Fruit fly (Drosophila melanogaster) whole organism, embryonic: Measurements from ENCODE around the gene ENGase.

ENCODE experiments used
- Blimp-1 ChIP-seq: fragments of 200-800 bp; sonication (Bioruptor generic); optimal IDR thresholded peaks from 3 replicates; lab custom pipeline; 2018; ENCODE audit warnings: missing biosample characterization, missing genetic modification characterization, mild to moderate bottlenecking, moderate library complexity, missing genetic modification reagents
- CG10274 ChIP-seq: fragments of 200-800 bp; sonication (Bioruptor generic); optimal IDR thresholded peaks from 3 replicates; lab custom pipeline; 2017; ENCODE audit warnings: missing biosample characterization, mild to moderate bottlenecking, missing genetic modification characterization
- CG11504 ChIP-seq: fragments of 200-800 bp; sonication (Bioruptor generic); optimal IDR thresholded peaks from 3 replicates; lab custom pipeline; 2019; ENCODE audit warnings: missing biosample characterization, mild to moderate bottlenecking, missing genetic modification characterization, moderate library complexity
- CG12391 ChIP-seq: fragments of 200-800 bp; sonication (Bioruptor generic); optimal IDR thresholded peaks from 3 replicates; lab custom pipeline; 2018; ENCODE audit warnings: missing biosample characterization, mild to moderate bottlenecking, missing genetic modification characterization, moderate library complexity
- CG13775 ChIP-seq: fragments of 200-800 bp; sonication (Bioruptor generic); optimal IDR thresholded peaks from 3 replicates; lab custom pipeline; 2017; ENCODE audit warnings: missing biosample characterization, mild to moderate bottlenecking, missing genetic modification characterization
- CG1602 ChIP-seq: fragments of 200-800 bp; sonication (Bioruptor generic); optimal IDR thresholded peaks from 3 replicates; lab custom pipeline; 2016; ENCODE audit warnings: missing biosample characterization, missing genetic modification characterization
- CG17361 ChIP-seq: fragments of 200-800 bp; sonication (Bioruptor generic); IDR thresholded peaks from 3 replicates; pipeline ENCODE4 v1.3.6; 2022; ENCODE audit warnings: missing biosample characterization, missing genetic modification characterization
- CG17829 ChIP-seq: fragments of 200-800 bp; optimal IDR thresholded peaks from 2 replicates; lab custom pipeline; 2019; ENCODE audit warnings: missing biosample characterization, mild to moderate bottlenecking, missing genetic modification characterization, moderate library complexity
- CG18262 ChIP-seq: fragments of 200-800 bp; optimal IDR thresholded peaks from 3 replicates; lab custom pipeline; 2019; ENCODE audit warnings: missing biosample characterization, mild to moderate bottlenecking, missing genetic modification characterization, moderate library complexity
- CG1832 ChIP-seq: fragments of 200-800 bp; sonication (Bioruptor generic); optimal IDR thresholded peaks from 2 replicates; lab custom pipeline; 2017; ENCODE audit warnings: missing biosample characterization, mild to moderate bottlenecking, missing genetic modification characterization, inconsistent platforms
- CG2678 ChIP-seq: fragments of 200-800 bp; sonication (Bioruptor generic); optimal IDR thresholded peaks from 3 replicates; lab custom pipeline; 2019; ENCODE audit warnings: missing biosample characterization, mild to moderate bottlenecking, missing genetic modification characterization, moderate library complexity
- CG2712 ChIP-seq: fragments of 200-800 bp; optimal IDR thresholded peaks from 3 replicates; lab custom pipeline; 2019; ENCODE audit warnings: missing biosample characterization, mild to moderate bottlenecking, missing genetic modification characterization, moderate library complexity
- CG30431 ChIP-seq: fragments of 200-800 bp; sonication (Bioruptor generic); optimal IDR thresholded peaks from 2 replicates; lab custom pipeline; 2017; ENCODE audit warnings: missing biosample characterization, missing genetic modification characterization
- CG33557 ChIP-seq: fragments of 200-800 bp; sonication (Bioruptor generic); optimal IDR thresholded peaks from 2 replicates; lab custom pipeline; 2019; ENCODE audit warnings: missing biosample characterization, mild to moderate bottlenecking, missing genetic modification characterization, moderate library complexity
- CG4404 ChIP-seq: fragments of 200-800 bp; sonication (Bioruptor generic); IDR thresholded peaks from 2 replicates; pipeline ENCODE4 v1.3.6; 2022; ENCODE audit warnings: missing biosample characterization, missing genetic modification characterization
- CG6689 ChIP-seq: fragments of 200-800 bp; sonication (Bioruptor generic); IDR thresholded peaks from 2 replicates; pipeline ENCODE4 v1.3.6; 2022; ENCODE audit warnings: missing biosample characterization, missing genetic modification characterization
- CG8359 ChIP-seq: fragments of 200-800 bp; sonication (Bioruptor generic); optimal IDR thresholded peaks from 2 replicates; lab custom pipeline; 2017; ENCODE audit warnings: missing biosample characterization, mild to moderate bottlenecking, missing genetic modification characterization, borderline replicate concordance
- CG8388 ChIP-seq: fragments of 200-800 bp; sonication (Bioruptor generic); optimal IDR thresholded peaks from 2 replicates; lab custom pipeline; 2019; ENCODE audit warnings: missing biosample characterization, mild to moderate bottlenecking, missing genetic modification characterization, moderate library complexity
- CG9932 ChIP-seq: fragments of 200-800 bp; sonication (Bioruptor generic); IDR thresholded peaks from 2 replicates; pipeline ENCODE4 v1.3.6; 2022; ENCODE audit warnings: missing biosample characterization, missing genetic modification characterization
- D19B ChIP-seq: fragments of 200-800 bp; sonication (Bioruptor generic); optimal IDR thresholded peaks from 2 replicates; lab custom pipeline; 2017; ENCODE audit warnings: missing biosample characterization, mild to moderate bottlenecking, missing genetic modification characterization
- Drgx ChIP-seq: fragments of 200-800 bp; sonication (Bioruptor generic); IDR thresholded peaks from 2 replicates; pipeline ENCODE4 v1.3.6; 2022; ENCODE audit warnings: missing biosample characterization, missing genetic modification characterization
- Hr3 ChIP-seq: fragments of 200-800 bp; sonication (Bioruptor generic); optimal IDR thresholded peaks from 3 replicates; lab custom pipeline; 2016; ENCODE audit warnings: missing biosample characterization, missing genetic modification characterization
- Mad ChIP-seq: fragments of 200-800 bp; sonication (Bioruptor generic); optimal IDR thresholded peaks from 2 replicates; lab custom pipeline; 2016; ENCODE audit warnings: missing biosample characterization, missing genetic modification characterization
- Oli ChIP-seq: fragments of 200-800 bp; sonication (Bioruptor generic); optimal IDR thresholded peaks from 2 replicates; lab custom pipeline; 2018; ENCODE audit warnings: missing biosample characterization, mild to moderate bottlenecking, missing genetic modification characterization, moderate library complexity
- Ptx1 ChIP-seq: fragments of 200-800 bp; sonication (Bioruptor generic); IDR thresholded peaks from 2 replicates; pipeline ENCODE4 v1.3.6; 2022; ENCODE audit warnings: missing biosample characterization, missing genetic modification characterization
- Sox102F ChIP-seq: fragments of 200-800 bp; sonication (Bioruptor generic); optimal IDR thresholded peaks from 2 replicates; lab custom pipeline; 2018; ENCODE audit warnings: missing biosample characterization, mild to moderate bottlenecking, missing genetic modification characterization, moderate library complexity
- Spps ChIP-seq: fragments of 200-800 bp; sonication (Bioruptor generic); optimal IDR thresholded peaks from 2 replicates; lab custom pipeline; 2018; ENCODE audit warnings: missing biosample characterization, mild to moderate bottlenecking, missing genetic modification characterization
- Ssrp ChIP-seq: fragments of 200-800 bp; sonication (Bioruptor generic); optimal IDR thresholded peaks from 2 replicates; lab custom pipeline; 2018; ENCODE audit warnings: missing biosample characterization, mild to moderate bottlenecking, missing genetic modification characterization, moderate library complexity
- Xrp1 ChIP-seq: fragments of 200-800 bp; sonication (Bioruptor generic); IDR thresholded peaks from 2 replicates; pipeline ENCODE4 v1.3.6; 2022; ENCODE audit warnings: missing biosample characterization, missing genetic modification characterization
- bigmax ChIP-seq: fragments of 200-800 bp; sonication (Bioruptor generic); optimal IDR thresholded peaks from 2 replicates; lab custom pipeline; 2018; ENCODE audit warnings: missing biosample characterization, mild to moderate bottlenecking, missing genetic modification characterization
- bsh ChIP-seq, 2 experiments: fragments of 200-800 bp; sonication (Bioruptor generic); optimal IDR thresholded peaks; 2 replicates each; lab custom pipeline; 2017 to 2018; ENCODE audit warnings: mild to moderate bottlenecking in 2 of 2, missing biosample characterization in 2 of 2, missing genetic modification characterization in 2 of 2, moderate library complexity in 1 of 2
- chinmo ChIP-seq: fragments of 200-800 bp; sonication (Bioruptor generic); IDR thresholded peaks from 4 replicates; pipeline ENCODE4 v1.3.6; 2022; ENCODE audit warnings: missing biosample characterization, missing genetic modification characterization; ENCODE audit not compliant: partially characterized antibody
- croc ChIP-seq: fragments of 200-800 bp; sonication (Bioruptor generic); conservative IDR thresholded peaks from 3 replicates; pipeline ENCODE4 v1.3.6; 2022; ENCODE audit warnings: missing biosample characterization, missing genetic modification characterization
- crp ChIP-seq, 2 experiments: fragments of 200-800 bp; sonication (Bioruptor generic); optimal IDR thresholded peaks; 2 replicates in 1 of 2; 3 replicates in 1 of 2; lab custom pipeline; 2017; ENCODE audit warnings: missing biosample characterization in 2 of 2, missing genetic modification characterization in 2 of 2, mild to moderate bottlenecking in 1 of 2, moderate library complexity in 1 of 2
- dmrt11E ChIP-seq: fragments of 200-800 bp; sonication (Bioruptor generic); optimal IDR thresholded peaks from 3 replicates; lab custom pipeline; 2018; ENCODE audit warnings: missing biosample characterization, mild to moderate bottlenecking, missing genetic modification characterization, moderate library complexity
- dmrt99B ChIP-seq: fragments of 200-800 bp; sonication (Bioruptor generic); optimal IDR thresholded peaks from 2 replicates; lab custom pipeline; 2018; ENCODE audit warnings: missing biosample characterization, mild to moderate bottlenecking, missing genetic modification characterization, moderate library complexity
- fu2 ChIP-seq: fragments of 200-800 bp; sonication (Bioruptor generic); optimal IDR thresholded peaks from 2 replicates; lab custom pipeline; 2016; ENCODE audit warnings: missing biosample characterization, missing genetic modification characterization
- grau ChIP-seq: fragments of 200-800 bp; optimal IDR thresholded peaks from 3 replicates; lab custom pipeline; 2019; ENCODE audit warnings: missing biosample characterization, mild to moderate bottlenecking, missing genetic modification characterization, moderate library complexity
- gsb-n ChIP-seq: fragments of 200-800 bp; sonication (Bioruptor generic); optimal IDR thresholded peaks from 3 replicates; lab custom pipeline; 2018; ENCODE audit warnings: missing biosample characterization, mild to moderate bottlenecking, missing genetic modification characterization
- lola ChIP-seq, 3 experiments: fragments of >200 bp in 2 of 3; fragments of 200-800 bp in 1 of 3; sonication (Bioruptor generic) in 1 of 3; optimal IDR thresholded peaks; 2 replicates each; lab custom pipeline; 2017 to 2019; ENCODE audit warnings: missing biosample characterization in 3 of 3, missing genetic modification characterization in 3 of 3, mild to moderate bottlenecking in 1 of 3, moderate library complexity in 1 of 3
- oc ChIP-seq: fragments of 200-800 bp; sonication (Bioruptor generic); optimal IDR thresholded peaks from 2 replicates; lab custom pipeline; 2018; ENCODE audit warnings: missing biosample characterization, mild to moderate bottlenecking, missing genetic modification characterization, moderate library complexity
- pan ChIP-seq, 4 experiments: fragments of >200 bp in 3 of 4; fragments of 200-800 bp in 1 of 4; sonication (Bioruptor generic) in 1 of 4; optimal IDR thresholded peaks in 3 of 4; IDR thresholded peaks in 1 of 4; 2 replicates each; pipeline versions ENCODE4 v1.3.6 to Lab custom; 2017 to 2022; ENCODE audit warnings: missing biosample characterization in 2 of 4, missing genetic modification characterization in 2 of 4, mixed read lengths in 1 of 4
- pb ChIP-seq: fragments of 200-800 bp; sonication (Bioruptor generic); optimal IDR thresholded peaks from 3 replicates; lab custom pipeline; 2016; ENCODE audit warnings: missing biosample characterization, missing genetic modification characterization
- pita ChIP-seq: fragments of 200-800 bp; sonication (Bioruptor generic); optimal IDR thresholded peaks from 2 replicates; lab custom pipeline; 2017; ENCODE audit warnings: missing biosample characterization, mild to moderate bottlenecking, missing genetic modification characterization
- prd ChIP-seq, 3 experiments: fragments of >200 bp in 2 of 3; fragments of 200-800 bp in 1 of 3; sonication (Bioruptor generic) in 1 of 3; optimal IDR thresholded peaks in 2 of 3; IDR thresholded peaks in 1 of 3; 2 replicates in 2 of 3; 3 replicates in 1 of 3; pipeline versions ENCODE4 v1.3.6 to Lab custom; 2017 to 2022; ENCODE audit warnings: missing biosample characterization in 1 of 3, missing genetic modification characterization in 1 of 3
- trh ChIP-seq: fragments of 200-800 bp; sonication (Bioruptor generic); optimal IDR thresholded peaks from 2 replicates; lab custom pipeline; 2016; ENCODE audit warnings: missing biosample characterization, missing genetic modification characterization
- unpg ChIP-seq: fragments of 200-800 bp; sonication (Bioruptor generic); optimal IDR thresholded peaks from 3 replicates; lab custom pipeline; 2018; ENCODE audit warnings: missing biosample characterization, mild to moderate bottlenecking, missing genetic modification characterization, moderate library complexity

Gene ENGase

DNA sequence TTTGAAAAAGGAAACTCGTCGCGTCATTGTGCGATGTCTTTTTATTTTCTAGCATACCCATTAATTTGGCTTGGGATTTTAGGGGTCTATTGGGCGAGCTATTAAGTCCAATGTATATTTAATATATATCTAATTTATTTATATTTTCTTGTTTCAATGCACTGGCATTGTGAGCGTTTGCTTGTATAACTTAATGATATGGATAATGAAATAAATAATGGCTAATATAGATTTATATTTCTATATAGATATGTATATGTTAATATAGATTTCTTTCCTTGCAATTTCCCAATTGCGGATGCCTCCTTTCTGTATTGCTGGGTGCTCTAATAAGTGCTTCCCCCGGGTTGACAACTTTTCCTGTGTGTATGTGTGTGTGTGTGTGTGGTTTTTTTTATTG, 48.2 kb downstream of the ENGase start (continued):
- no peak for TF ChIP-seq pb (GFP tag; lab: Kevin White, UChicago)
- peak; percentile 2 for TF ChIP-seq oc
- peak; percentile 21 for TF ChIP-seq D19B
- peak; percentile 51 for TF ChIP-seq grau (tag; lab: Kevin White, UChicago)
- TF ChIP-seq chinmo: no peak
- peak; percentile 46 for TF ChIP-seq CG2678
- TF ChIP-seq pita (GFP tag; lab: Kevin White, UChicago): no peak
- peak; percentile 77 for TF ChIP-seq CG18262 (tag; lab: Kevin White, UChicago)
- TF ChIP-seq CG17361 (GFP tag; lab: Robert Waterston, UW): peak; percentile 80
- 0 out of 2 replicates have a peak, but pooled peaks have one; percentile 24 for TF ChIP-seq CG6689 (GFP tag; lab: Robert Waterston, UW)
- TF ChIP-seq unpg (GFP tag; lab: Kevin White, UChicago): peak; percentile 32
- TF ChIP-seq Hr3 (GFP tag; lab: Kevin White, UChicago): peak; percentile 10
- TF ChIP-seq CG8388: peak; percentile 48
- peak; percentile 38 to 66 for TF ChIP-seq bsh (GFP tag; optimal IDR thresholded peaks at IDR 0.05; lab: Kevin White, UChicago)
- TF ChIP-seq CG4404 (GFP tag; lab: Robert Waterston, UW): 0 out of 2 replicates have a peak, but pooled peaks have one; percentile 29
- no peak for TF ChIP-seq bigmax (GFP tag; lab: Kevin White, UChicago)
- TF ChIP-seq Ptx1: 0 out of 2 replicates have a peak, but pooled peaks have one; percentile 8
- TF ChIP-seq croc (GFP tag; lab: Robert Waterston, UW): peak; percentile 45; the same call in 2 of the 3 replicates
- peak; percentile 82 for TF ChIP-seq dmrt11E (tag; lab: Kevin White, UChicago)
- no peak for TF ChIP-seq CG1832 (GFP tag; lab: Kevin White, UChicago)
- peak; percentile 54; the same call in 1 of the 2 replicates for TF ChIP-seq Xrp1 (GFP tag; lab: Robert Waterston, UW)
- TF ChIP-seq prd (optimal IDR thresholded peaks at IDR 0.05; lab: Kevin White, UChicago): no peak
- TF ChIP-seq prd (GFP tag; IDR thresholded peaks at IDR 0.05; lab: Robert Waterston, UW): peak; percentile 10; the same call in 1 of the 3 replicates
- TF ChIP-seq gsb-n: peak; percentile 34
- peak; percentile 49 for TF ChIP-seq Ssrp (tag; lab: Kevin White, UChicago)
- TF ChIP-seq CG9932 (GFP tag; lab: Robert Waterston, UW): no peak
- no peak for TF ChIP-seq Drgx
- TF ChIP-seq Blimp-1 (GFP tag; lab: Kevin White, UChicago): peak; percentile 49
- TF ChIP-seq CG17829 (tag; lab: Kevin White, UChicago): peak; percentile 53
- TF ChIP-seq CG1602 (GFP tag; lab: Kevin White, UChicago): peak; percentile 3
- peak; percentile 17 for TF ChIP-seq Oli (tag; lab: Kevin White, UChicago)
- TF ChIP-seq CG10274: no peak
- TF ChIP-seq CG2712 (tag; lab: Kevin White, UChicago): peak; percentile 78
- no peak for TF ChIP-seq fu2
- TF ChIP-seq lola (GFP tag; optimal IDR thresholded peaks at IDR 0.05; lab: Kevin White, UChicago): peak in 1 of 3 experiments; percentile 66
- peak; percentile 30 for TF ChIP-seq CG11504 (tag; lab: Kevin White, UChicago)
- TF ChIP-seq pan (optimal IDR thresholded peaks at IDR 0.05; lab: Kevin White, UChicago): peak in 1 of 2 experiments; percentile 1
- no peak for TF ChIP-seq pan (GFP tag; optimal IDR thresholded peaks at IDR 0.05 in 1 of 2, IDR thresholded peaks at IDR 0.05 in 1 of 2)
- no peak for TF ChIP-seq crp (GFP tag; optimal IDR thresholded peaks at IDR 0.05; lab: Kevin White, UChicago)
- peak; percentile 23 for TF ChIP-seq Sox102F (GFP tag; lab: Kevin White, UChicago)
- TF ChIP-seq dmrt99B (tag; lab: Kevin White, UChicago): peak; percentile 25
- peak; percentile 14 for TF ChIP-seq CG33557 (GFP tag; lab: Kevin White, UChicago)
- TF ChIP-seq CG8359 (GFP tag; lab: Kevin White, UChicago): peak; percentile 7
- peak; percentile 55 for TF ChIP-seq CG12391 (tag; lab: Kevin White, UChicago)
- TF ChIP-seq CG13775: peak; percentile 8
- no peak for TF ChIP-seq trh
- peak; percentile 39 for TF ChIP-seq CG30431 (GFP tag; lab: Kevin White, UChicago)
- peak; percentile 30 for TF ChIP-seq Spps
- TF ChIP-seq Mad (GFP tag; lab: Kevin White, UChicago): no peak
